Fruit fly (Drosophila melanogaster): ENCODE data around the gene alpha-Man-IIa.

The alpha-Man-IIa gene

DNA sequence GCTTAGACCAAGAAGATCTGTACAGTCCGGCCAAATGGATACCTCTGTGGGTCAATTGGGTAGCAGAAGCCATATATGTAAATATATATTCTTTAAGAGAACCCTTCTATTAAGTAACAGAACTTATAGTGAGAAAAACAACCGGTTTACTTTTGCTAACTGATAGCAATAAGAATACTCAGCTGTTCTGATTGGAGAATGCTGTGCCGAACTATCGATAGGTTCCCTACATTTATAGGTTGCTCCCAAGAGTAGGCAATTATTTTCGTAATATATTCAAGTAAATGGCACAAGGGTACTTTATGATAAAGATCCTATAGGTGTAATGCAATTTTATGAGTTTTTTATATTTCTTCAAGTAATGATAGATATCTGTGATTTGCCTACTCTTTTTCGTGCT is 44.0 kb downstream of the alpha-Man-IIa start, which contains the start of gene GstZ1 (continued):
- TF ChIP-seq cwo (GFP tag; optimal IDR thresholded peaks at IDR 0.05) (no peak), Drgx (GFP tag; IDR thresholded peaks at IDR 0.05) (no peak), bbx (GFP tag; IDR thresholded peaks at IDR 0.05; ENCODE audit: partially characterized antibody) (peak; percentile 76; the same call in 1 of the 2 replicates), tup (GFP tag; optimal IDR thresholded peaks at IDR 0.05) (no peak), CG42726 (GFP tag; IDR thresholded peaks at IDR 0.05; ENCODE audit: partially characterized antibody) (no peak), slp2 (GFP tag; optimal IDR thresholded peaks at IDR 0.05) (no peak), CG10462 (GFP tag; optimal IDR thresholded peaks at IDR 0.05) (no peak), danr (GFP tag; IDR thresholded peaks at IDR 0.05) (no peak), crp (GFP tag; optimal IDR thresholded peaks at IDR 0.05) (peak; percentile 4 to 83), wor (GFP tag; IDR thresholded peaks at IDR 0.05) (no peak), HLH4C (GFP tag; IDR thresholded peaks at IDR 0.05; ENCODE audit: partially characterized antibody) (no peak; the same call in 2 of the 3 replicates), PHDP (tag; optimal IDR thresholded peaks at IDR 0.05) (no peak), CG1529 (GFP tag; optimal IDR thresholded peaks at IDR 0.05) (no peak), pros (GFP tag; optimal IDR thresholded peaks at IDR 0.05) (no peak), lmd (GFP tag; IDR thresholded peaks at IDR 0.05) (no peak), CG15011 (GFP tag; optimal IDR thresholded peaks at IDR 0.05) (no peak), Doc2 (GFP tag; IDR thresholded peaks at IDR 0.05) (no peak), CG31224 (GFP tag; IDR thresholded peaks at IDR 0.05) (no peak), Bgb (GFP tag; IDR thresholded peaks at IDR 0.05; ENCODE audit: partially characterized antibody) (peak; percentile 69), trem (tag; optimal IDR thresholded peaks at IDR 0.05) (no peak), MESR4 (GFP tag; optimal IDR thresholded peaks at IDR 0.05) (no peak), Dip2 (GFP tag; IDR thresholded peaks at IDR 0.05) (no peak), CG12071 (GFP tag; optimal IDR thresholded peaks at IDR 0.05) (no peak), Ets65A (GFP tag) (no peak), CG8924 (tag; optimal IDR thresholded peaks at IDR 0.05) (no peak), sr (GFP tag; IDR thresholded peaks at IDR 0.05) (no peak), Ravus (GFP tag; IDR thresholded peaks at IDR 0.05) (no peak), insv (GFP tag; optimal IDR thresholded peaks at IDR 0.05) (peak; percentile 70 to 97), sd (tag; optimal IDR thresholded peaks at IDR 0.05) (no peak), CG17186 (GFP tag; optimal IDR thresholded peaks at IDR 0.05) (no peak), zen2 (GFP tag; IDR thresholded peaks at IDR 0.05; ENCODE audit: partially characterized antibody) (no peak; the same call in 2 of the 3 replicates), Kr (GFP tag; optimal IDR thresholded peaks at IDR 0.05) (no peak), chn (GFP tag; optimal IDR thresholded peaks at IDR 0.05) (no peak), CG6813 (GFP tag; optimal IDR thresholded peaks at IDR 0.05) (no peak), fd102C (GFP tag; optimal IDR thresholded peaks at IDR 0.05) (no peak), CG43689 (GFP tag; IDR thresholded peaks at IDR 0.05) (no peak), CG17568 (GFP tag; optimal IDR thresholded peaks at IDR 0.05) (no peak), unc-4 (GFP tag; IDR thresholded peaks at IDR 0.05; ENCODE audit: partially characterized antibody) (peak; percentile 71), CG2875 (GFP tag; optimal IDR thresholded peaks at IDR 0.05) (no peak), CG7556 (GFP tag; optimal IDR thresholded peaks at IDR 0.05) (no peak), luna (GFP tag; optimal IDR thresholded peaks at IDR 0.05) (no peak), Hey (tag; optimal IDR thresholded peaks at IDR 0.05) (no peak), dan (GFP tag; IDR thresholded peaks at IDR 0.05) (no peak), toy (GFP tag; IDR thresholded peaks at IDR 0.05) (no peak), D19A (tag; optimal IDR thresholded peaks at IDR 0.05) (no peak), tgo (GFP tag; IDR thresholded peaks at IDR 0.05) (no peak), grn (GFP tag; optimal IDR thresholded peaks at IDR 0.05) (peak; percentile 49), hb (GFP tag; IDR thresholded peaks at IDR 0.05; ENCODE audit: partially characterized antibody) (no peak), CG15269 (tag; optimal IDR thresholded peaks at IDR 0.05) (no peak), dmrt11E (tag; optimal IDR thresholded peaks at IDR 0.05) (no peak), eyg (GFP tag; optimal IDR thresholded peaks at IDR 0.05) (no peak)
